Worm (Caenorhabditis elegans) whole organism, early embryonic: ENCODE data around the gene myo-2.
A peak's percentile ranks its signal among the peaks of the same experiment; 100 is the strongest.

Source experiments
- ceh-36 ChIP-seq: sonication (generic microtip); optimal IDR thresholded peaks from 2 replicates; lab custom pipeline; 2016; ENCODE audit warnings: missing genetic modification characterization, inconsistent platforms, missing compliant biosample characterization
- pes-1 ChIP-seq: fragments of 200-800 bp; sonication (Bioruptor generic); IDR thresholded peaks from 2 replicates; pipeline ENCODE4 v1.3.6; 2022; ENCODE audit warnings: missing genetic modification reagents, missing genetic modification characterization, missing compliant biosample characterization

myo-2 gene

ce11 chrX:12524514-12524913 lies 56.7 kb downstream of the myo-2 start:
- TF ChIP-seq ceh-36 (peak; percentile 28), pes-1 (GFP tag; lab: Robert Waterston, UW) (no peak)
